Fruit fly (Drosophila melanogaster) whole organism, embryonic: ENCODE measurements around the gene Ir25a.

ENCODE experiments used
- Asciz ChIP-seq: fragments of 200-800 bp; sonication (Bioruptor generic); optimal IDR thresholded peaks from 2 replicates; lab custom pipeline; 2017; ENCODE audit warnings: missing biosample characterization, mild to moderate bottlenecking, missing genetic modification characterization, missing genetic modification reagents
- Atf-2 ChIP-seq: fragments of 200-800 bp; sonication (Bioruptor generic); optimal IDR thresholded peaks from 2 replicates; lab custom pipeline; 2016; ENCODE audit warnings: missing biosample characterization, missing genetic modification characterization
- CG10267 ChIP-seq: fragments of 200-800 bp; sonication (Bioruptor generic); optimal IDR thresholded peaks from 2 replicates; lab custom pipeline; 2018; ENCODE audit warnings: missing biosample characterization, mild to moderate bottlenecking, missing genetic modification characterization, moderate library complexity
- CG10462 ChIP-seq: fragments of 200-800 bp; sonication (Bioruptor generic); optimal IDR thresholded peaks from 2 replicates; lab custom pipeline; 2016; ENCODE audit warnings: missing biosample characterization, missing genetic modification characterization
- CG10543 ChIP-seq: fragments of 200-800 bp; sonication (Bioruptor generic); optimal IDR thresholded peaks from 3 replicates; lab custom pipeline; 2017; ENCODE audit warnings: missing biosample characterization, mild to moderate bottlenecking, missing genetic modification characterization, moderate library complexity
- CG11695 ChIP-seq: fragments of 200-800 bp; sonication (Bioruptor generic); IDR thresholded peaks from 3 replicates; pipeline ENCODE4 v1.3.6; 2022; ENCODE audit warnings: missing biosample characterization, missing genetic modification characterization
- CG12744 ChIP-seq: fragments of 200-800 bp; sonication (Bioruptor generic); optimal IDR thresholded peaks from 2 replicates; lab custom pipeline; 2016; ENCODE audit warnings: missing biosample characterization, missing genetic modification characterization
- CG14710 ChIP-seq: fragments of 200-800 bp; sonication (Bioruptor generic); optimal IDR thresholded peaks from 3 replicates; lab custom pipeline; 2019; ENCODE audit warnings: missing biosample characterization, mild to moderate bottlenecking, missing genetic modification characterization, moderate library complexity
- CG15601 ChIP-seq: fragments of 200-800 bp; sonication (Bioruptor generic); optimal IDR thresholded peaks from 3 replicates; lab custom pipeline; 2019; ENCODE audit warnings: missing biosample characterization, mild to moderate bottlenecking, missing genetic modification characterization, moderate library complexity
- CG1832 ChIP-seq: fragments of 200-800 bp; sonication (Bioruptor generic); optimal IDR thresholded peaks from 2 replicates; lab custom pipeline; 2017; ENCODE audit warnings: missing biosample characterization, mild to moderate bottlenecking, missing genetic modification characterization, inconsistent platforms
- CG18476 ChIP-seq: fragments of 200-800 bp; sonication (Bioruptor generic); optimal IDR thresholded peaks from 2 replicates; lab custom pipeline; 2016; ENCODE audit warnings: missing biosample characterization, mild to moderate bottlenecking, missing genetic modification characterization
- CG18599 ChIP-seq: fragments of 200-800 bp; sonication (Bioruptor generic); optimal IDR thresholded peaks from 3 replicates; lab custom pipeline; 2017; ENCODE audit warnings: missing biosample characterization, missing genetic modification characterization, mild to moderate bottlenecking, moderate library complexity, missing genetic modification reagents
- CG2202 ChIP-seq: fragments of 200-800 bp; sonication (Bioruptor generic); optimal IDR thresholded peaks from 2 replicates; lab custom pipeline; 2018; ENCODE audit warnings: missing biosample characterization, mild to moderate bottlenecking, missing genetic modification characterization
- CG2678 ChIP-seq: fragments of 200-800 bp; sonication (Bioruptor generic); optimal IDR thresholded peaks from 3 replicates; lab custom pipeline; 2019; ENCODE audit warnings: missing biosample characterization, mild to moderate bottlenecking, missing genetic modification characterization, moderate library complexity
- CG30020 ChIP-seq: fragments of 200-800 bp; optimal IDR thresholded peaks from 2 replicates; lab custom pipeline; 2019; ENCODE audit warnings: missing biosample characterization, mild to moderate bottlenecking, missing genetic modification characterization, moderate library complexity
- CG3065 ChIP-seq: fragments of 200-800 bp; sonication (Bioruptor generic); optimal IDR thresholded peaks from 2 replicates; lab custom pipeline; 2016; ENCODE audit warnings: missing biosample characterization, missing genetic modification characterization
- CG31365 ChIP-seq: fragments of 200-800 bp; sonication (Bioruptor generic); optimal IDR thresholded peaks from 2 replicates; lab custom pipeline; 2018; ENCODE audit warnings: missing biosample characterization, mild to moderate bottlenecking, missing genetic modification characterization
- CG3281 ChIP-seq: fragments of 200-800 bp; sonication (Bioruptor generic); optimal IDR thresholded peaks from 3 replicates; lab custom pipeline; 2017; ENCODE audit warnings: missing biosample characterization, mild to moderate bottlenecking, missing genetic modification characterization
- CG33557 ChIP-seq: fragments of 200-800 bp; sonication (Bioruptor generic); optimal IDR thresholded peaks from 2 replicates; lab custom pipeline; 2019; ENCODE audit warnings: missing biosample characterization, mild to moderate bottlenecking, missing genetic modification characterization, moderate library complexity
- CG34224 ChIP-seq: fragments of 200-800 bp; sonication (Bioruptor generic); IDR thresholded peaks from 3 replicates; pipeline ENCODE4 v1.3.6; 2022; ENCODE audit warnings: missing biosample characterization, missing genetic modification characterization; ENCODE audit not compliant: partially characterized antibody
- CG42726 ChIP-seq: fragments of 200-800 bp; sonication (Bioruptor generic); IDR thresholded peaks from 2 replicates; pipeline ENCODE4 v1.3.6; 2022; ENCODE audit warnings: missing biosample characterization, missing genetic modification characterization; ENCODE audit not compliant: partially characterized antibody
- CG4404 ChIP-seq: fragments of 200-800 bp; sonication (Bioruptor generic); IDR thresholded peaks from 2 replicates; pipeline ENCODE4 v1.3.6; 2022; ENCODE audit warnings: missing biosample characterization, missing genetic modification characterization
- CG6765 ChIP-seq: fragments of 200-800 bp; sonication (Bioruptor generic); optimal IDR thresholded peaks from 3 replicates; lab custom pipeline; 2017; ENCODE audit warnings: missing biosample characterization, mild to moderate bottlenecking, missing genetic modification characterization
- CG7839 ChIP-seq: fragments of 200-800 bp; sonication (Bioruptor generic); optimal IDR thresholded peaks from 3 replicates; lab custom pipeline; 2018; ENCODE audit warnings: missing biosample characterization, mild to moderate bottlenecking, missing genetic modification characterization, moderate library complexity
- CG7963 ChIP-seq: fragments of 200-800 bp; sonication (Bioruptor generic); IDR thresholded peaks from 3 replicates; pipeline ENCODE4 v1.3.6; 2022; ENCODE audit warnings: missing biosample characterization, missing genetic modification characterization; ENCODE audit not compliant: partially characterized antibody
- CG8281 ChIP-seq: fragments of 200-800 bp; sonication (Bioruptor generic); optimal IDR thresholded peaks from 2 replicates; lab custom pipeline; 2018; ENCODE audit warnings: missing biosample characterization, mild to moderate bottlenecking, missing genetic modification characterization, moderate library complexity
- Drgx ChIP-seq: fragments of 200-800 bp; sonication (Bioruptor generic); IDR thresholded peaks from 2 replicates; pipeline ENCODE4 v1.3.6; 2022; ENCODE audit warnings: missing biosample characterization, missing genetic modification characterization
- E2f1 ChIP-seq: fragments of 200-800 bp; sonication (Bioruptor generic); IDR thresholded peaks from 2 replicates; pipeline ENCODE4 v1.3.6; 2022; ENCODE audit warnings: missing biosample characterization, missing genetic modification characterization
- ERR ChIP-seq: fragments of 200-800 bp; sonication (Bioruptor generic); optimal IDR thresholded peaks from 2 replicates; lab custom pipeline; 2016; ENCODE audit warnings: missing biosample characterization, missing genetic modification characterization
- Hmr ChIP-seq: fragments of 200-800 bp; sonication (Bioruptor generic); optimal IDR thresholded peaks from 3 replicates; lab custom pipeline; 2017; ENCODE audit warnings: mild to moderate bottlenecking, missing biosample characterization, missing genetic modification reagents, missing genetic modification characterization
- Hr78 ChIP-seq, 2 experiments: fragments of 200-800 bp in 1 of 2; fragments of >200 bp in 1 of 2; sonication (Bioruptor generic) in 1 of 2; optimal IDR thresholded peaks; 2 replicates each; lab custom pipeline; 2017 to 2019; ENCODE audit warnings: missing biosample characterization in 2 of 2, missing genetic modification characterization in 2 of 2, mild to moderate bottlenecking in 1 of 2, moderate library complexity in 1 of 2
- Mad ChIP-seq: fragments of 200-800 bp; sonication (Bioruptor generic); optimal IDR thresholded peaks from 2 replicates; lab custom pipeline; 2016; ENCODE audit warnings: missing biosample characterization, missing genetic modification characterization
- Max ChIP-seq: fragments of 200-800 bp; sonication (Bioruptor generic); optimal IDR thresholded peaks from 2 replicates; lab custom pipeline; 2016; ENCODE audit warnings: missing biosample characterization, mild to moderate bottlenecking, missing genetic modification characterization
- Oli ChIP-seq: fragments of 200-800 bp; sonication (Bioruptor generic); optimal IDR thresholded peaks from 2 replicates; lab custom pipeline; 2018; ENCODE audit warnings: missing biosample characterization, mild to moderate bottlenecking, missing genetic modification characterization, moderate library complexity
- Ptx1 ChIP-seq: fragments of 200-800 bp; sonication (Bioruptor generic); IDR thresholded peaks from 2 replicates; pipeline ENCODE4 v1.3.6; 2022; ENCODE audit warnings: missing biosample characterization, missing genetic modification characterization
- Rx ChIP-seq: fragments of 200-800 bp; sonication (Bioruptor generic); IDR thresholded peaks from 2 replicates; pipeline ENCODE4 v1.3.6; 2022; ENCODE audit warnings: missing biosample characterization, missing genetic modification characterization
- amos ChIP-seq: fragments of 200-800 bp; sonication (Bioruptor generic); IDR thresholded peaks from 2 replicates; pipeline ENCODE4 v1.3.6; 2022; ENCODE audit warnings: missing biosample characterization, missing genetic modification characterization; ENCODE audit not compliant: partially characterized antibody
- caup ChIP-seq: fragments of 200-800 bp; sonication (Bioruptor generic); optimal IDR thresholded peaks from 3 replicates; lab custom pipeline; 2017; ENCODE audit warnings: missing biosample characterization, mild to moderate bottlenecking, missing genetic modification characterization, moderate library complexity; ENCODE audit not compliant: severe bottlenecking
- crol ChIP-seq: fragments of 200-800 bp; sonication (Bioruptor generic); IDR thresholded peaks from 2 replicates; pipeline ENCODE4 v1.3.6; 2022; ENCODE audit warnings: missing biosample characterization, missing genetic modification characterization
- eve ChIP-seq, 2 experiments: fragments of >200 bp; optimal IDR thresholded peaks; 2 replicates each; lab custom pipeline; 2017; ENCODE audit warnings: missing biosample characterization in 2 of 2, missing genetic modification characterization in 2 of 2
- gcm2 ChIP-seq: fragments of 200-800 bp; sonication (Bioruptor generic); optimal IDR thresholded peaks from 2 replicates; lab custom pipeline; 2016; ENCODE audit warnings: missing biosample characterization, missing genetic modification characterization
- ind ChIP-seq: fragments of 200-800 bp; sonication (Bioruptor generic); optimal IDR thresholded peaks from 3 replicates; lab custom pipeline; 2016; ENCODE audit warnings: missing biosample characterization, missing genetic modification characterization
- lmd ChIP-seq: fragments of 200-800 bp; sonication (Bioruptor generic); IDR thresholded peaks from 2 replicates; pipeline ENCODE4 v1.3.6; 2022; ENCODE audit warnings: missing biosample characterization, missing genetic modification characterization
- mam ChIP-seq: fragments of 200-800 bp; sonication (Bioruptor generic); optimal IDR thresholded peaks from 3 replicates; lab custom pipeline; 2016; ENCODE audit warnings: missing biosample characterization, missing genetic modification characterization
- peb ChIP-seq: fragments of 200-800 bp; sonication (Bioruptor generic); IDR thresholded peaks from 2 replicates; pipeline ENCODE4 v1.3.6; 2022; ENCODE audit warnings: missing biosample characterization, missing genetic modification characterization
- sob ChIP-seq: fragments of 200-800 bp; sonication (Bioruptor generic); IDR thresholded peaks from 2 replicates; pipeline ENCODE4 v1.3.6; 2022; ENCODE audit warnings: missing biosample characterization, missing genetic modification characterization
- stc ChIP-seq: fragments of 200-800 bp; sonication (Bioruptor generic); IDR thresholded peaks from 2 replicates; pipeline ENCODE4 v1.3.6; 2022; ENCODE audit warnings: missing biosample characterization, missing genetic modification characterization
- vfl ChIP-seq: fragments of 200-800 bp; sonication (Bioruptor generic); optimal IDR thresholded peaks from 2 replicates; lab custom pipeline; 2016; ENCODE audit warnings: missing biosample characterization, missing genetic modification characterization
- zfh1 ChIP-seq: fragments of 200-800 bp; sonication (Bioruptor generic); IDR thresholded peaks from 3 replicates; pipeline ENCODE4 v1.3.6; 2022; ENCODE audit warnings: missing biosample characterization, missing genetic modification characterization
- zfh2 ChIP-seq: fragments of 200-800 bp; sonication (Bioruptor generic); optimal IDR thresholded peaks from 2 replicates; lab custom pipeline; 2016; ENCODE audit warnings: missing biosample characterization, missing genetic modification characterization

The Ir25a gene

dm6 chr2L:4821319-4821717 is 13.8 kb downstream of the Ir25a start (continued):
- TF ChIP-seq CG33557 (GFP tag; lab: Kevin White, UChicago) (no peak), mam (GFP tag; lab: Kevin White, UChicago) (peak; percentile 45), CG7963 (GFP tag; lab: Robert Waterston, UW) (no peak), CG2678 (tag; lab: Kevin White, UChicago) (peak; percentile 90), Drgx (GFP tag; lab: Robert Waterston, UW) (peak; percentile 70), Max (GFP tag; lab: Kevin White, UChicago) (no peak), CG4404 (GFP tag; lab: Robert Waterston, UW) (peak; percentile 56), CG42726 (GFP tag; lab: Robert Waterston, UW) (0 out of 2 replicates have a peak, but pooled peaks have one; percentile 25), CG7839 (peak; percentile 84), Oli (tag; lab: Kevin White, UChicago) (peak; percentile 73), crol (no peak), CG34224 (GFP tag; lab: Robert Waterston, UW) (no peak), zfh2 (peak; percentile 41), caup (GFP tag; lab: Kevin White, UChicago) (peak; percentile 80), CG10543 (GFP tag; lab: Kevin White, UChicago) (peak; percentile 19), E2f1 (GFP tag; lab: Robert Waterston, UW) (peak; percentile 61; the same call in 1 of the 2 replicates), zfh1 (GFP tag; lab: Robert Waterston, UW) (peak; percentile 69), CG2202 (no peak), Hmr (GFP tag; lab: Kevin White, UChicago) (peak; percentile 83), Ptx1 (GFP tag; lab: Robert Waterston, UW) (peak; percentile 70), CG14710 (tag; lab: Kevin White, UChicago) (peak; percentile 42), CG10462 (GFP tag; lab: Kevin White, UChicago) (no peak), Mad (GFP tag; lab: Kevin White, UChicago) (peak; percentile 33), ind (GFP tag; lab: Kevin White, UChicago) (peak; percentile 49), CG3065 (GFP tag; lab: Kevin White, UChicago) (no peak), ERR (peak; percentile 14), CG15601 (peak; percentile 57), eve (GFP tag; optimal IDR thresholded peaks at IDR 0.05; lab: Kevin White, UChicago) (no peak), CG18476 (GFP tag; lab: Kevin White, UChicago) (peak; percentile 65), gcm2 (GFP tag; lab: Kevin White, UChicago) (peak; percentile 13), CG18599 (GFP tag; lab: Kevin White, UChicago) (peak; percentile 91), CG30020 (tag; lab: Kevin White, UChicago) (peak; percentile 30), CG6765 (GFP tag; lab: Kevin White, UChicago) (peak; percentile 62), sob (peak; percentile 62), Hr78 (GFP tag; optimal IDR thresholded peaks at IDR 0.05; lab: Kevin White, UChicago) (peak in 1 of 2 experiments; percentile 4), CG12744 (no peak), peb (0 out of 2 replicates have a peak, but pooled peaks have one; percentile 31), Rx (GFP tag; lab: Robert Waterston, UW) (peak; percentile 42; the same call in 1 of the 2 replicates), CG8281 (tag; lab: Kevin White, UChicago) (no peak), stc (peak; percentile 42), vfl (GFP tag; lab: Kevin White, UChicago) (peak; percentile 46), CG31365 (tag; lab: Kevin White, UChicago) (no peak), CG11695 (GFP tag; lab: Robert Waterston, UW) (peak; percentile 75), lmd (GFP tag; lab: Robert Waterston, UW) (peak; percentile 66), Atf-2 (peak; percentile 51), amos (no peak), CG10267 (tag; lab: Kevin White, UChicago) (peak; percentile 72), Asciz (peak; percentile 57), CG3281 (GFP tag; lab: Kevin White, UChicago) (peak; percentile 83), CG1832 (GFP tag; lab: Kevin White, UChicago) (no peak)
